Fruit fly (Drosophila melanogaster) whole organism, embryonic: ENCODE results near the gene Ufl1.
A peak's percentile ranks its signal among the peaks of the same experiment; 100 is the strongest.

Experiments
- CG10431 ChIP-seq: fragments of 200-800 bp; sonication (Bioruptor generic); optimal IDR thresholded peaks from 3 replicates; lab custom pipeline; 2018; ENCODE audit warnings: missing biosample characterization, mild to moderate bottlenecking, missing genetic modification characterization
- CG11247 ChIP-seq: fragments of 200-800 bp; sonication (Bioruptor generic); IDR thresholded peaks from 2 replicates; pipeline ENCODE4 v1.3.6; 2022; ENCODE audit warnings: missing biosample characterization, missing genetic modification characterization
- CG11456 ChIP-seq: fragments of 200-800 bp; sonication (Bioruptor generic); IDR thresholded peaks from 3 replicates; pipeline ENCODE4 v1.3.6; 2022; ENCODE audit warnings: missing biosample characterization, missing genetic modification characterization
- CG12219 ChIP-seq: fragments of 200-800 bp; sonication (Bioruptor generic); optimal IDR thresholded peaks from 3 replicates; lab custom pipeline; 2018; ENCODE audit warnings: missing biosample characterization, mild to moderate bottlenecking, missing genetic modification characterization
- CG17359 ChIP-seq: fragments of 200-800 bp; sonication (Bioruptor generic); optimal IDR thresholded peaks from 3 replicates; lab custom pipeline; 2018; ENCODE audit warnings: missing biosample characterization, mild to moderate bottlenecking, missing genetic modification characterization, moderate library complexity
- CG18619 ChIP-seq: fragments of 200-800 bp; sonication (Bioruptor generic); optimal IDR thresholded peaks from 3 replicates; lab custom pipeline; 2017; ENCODE audit warnings: missing biosample characterization, mild to moderate bottlenecking, missing genetic modification characterization
- CG2678 ChIP-seq: fragments of 200-800 bp; sonication (Bioruptor generic); optimal IDR thresholded peaks from 3 replicates; lab custom pipeline; 2019; ENCODE audit warnings: missing biosample characterization, mild to moderate bottlenecking, missing genetic modification characterization, moderate library complexity
- CG2712 ChIP-seq: fragments of 200-800 bp; optimal IDR thresholded peaks from 3 replicates; lab custom pipeline; 2019; ENCODE audit warnings: missing biosample characterization, mild to moderate bottlenecking, missing genetic modification characterization, moderate library complexity
- CG34224 ChIP-seq: fragments of 200-800 bp; sonication (Bioruptor generic); IDR thresholded peaks from 3 replicates; pipeline ENCODE4 v1.3.6; 2022; ENCODE audit warnings: missing biosample characterization, missing genetic modification characterization; ENCODE audit not compliant: partially characterized antibody
- CG4707 ChIP-seq: fragments of 200-800 bp; sonication (Bioruptor generic); optimal IDR thresholded peaks from 2 replicates; lab custom pipeline; 2018; ENCODE audit warnings: missing biosample characterization, mild to moderate bottlenecking, missing genetic modification characterization, moderate library complexity
- CG4730 ChIP-seq: fragments of 200-800 bp; sonication (Bioruptor generic); IDR thresholded peaks from 2 replicates; pipeline ENCODE4 v1.3.6; 2022; ENCODE audit warnings: missing biosample characterization, missing genetic modification characterization
- CG6813 ChIP-seq: fragments of 200-800 bp; sonication (Bioruptor generic); optimal IDR thresholded peaks from 2 replicates; lab custom pipeline; 2017; ENCODE audit warnings: missing biosample characterization, missing genetic modification characterization, mild to moderate bottlenecking, moderate library complexity, missing genetic modification reagents
- CG6854 ChIP-seq: fragments of 200-800 bp; sonication (Bioruptor generic); optimal IDR thresholded peaks from 3 replicates; lab custom pipeline; 2017; ENCODE audit warnings: missing biosample characterization, mild to moderate bottlenecking, missing genetic modification characterization
- CG8359 ChIP-seq: fragments of 200-800 bp; sonication (Bioruptor generic); optimal IDR thresholded peaks from 2 replicates; lab custom pipeline; 2017; ENCODE audit warnings: missing biosample characterization, mild to moderate bottlenecking, missing genetic modification characterization, borderline replicate concordance
- CG8924 ChIP-seq: fragments of 200-800 bp; optimal IDR thresholded peaks from 3 replicates; lab custom pipeline; 2019; ENCODE audit warnings: missing biosample characterization, mild to moderate bottlenecking, missing genetic modification characterization, moderate library complexity
- CG9215 ChIP-seq: fragments of 200-800 bp; sonication (Bioruptor generic); IDR thresholded peaks from 2 replicates; pipeline ENCODE4 v1.3.6; 2022; ENCODE audit warnings: missing biosample characterization, missing genetic modification characterization
- CkIIα-i1 ChIP-seq: fragments of 200-800 bp; sonication (Bioruptor generic); IDR thresholded peaks from 2 replicates; pipeline ENCODE4 v1.3.6; 2022; ENCODE audit warnings: missing biosample characterization, missing genetic modification characterization
- CoRest ChIP-seq: fragments of 200-800 bp; sonication (Bioruptor generic); optimal IDR thresholded peaks from 3 replicates; lab custom pipeline; 2018; ENCODE audit warnings: missing biosample characterization, mild to moderate bottlenecking, missing genetic modification characterization, moderate library complexity
- Drgx ChIP-seq: fragments of 200-800 bp; sonication (Bioruptor generic); IDR thresholded peaks from 2 replicates; pipeline ENCODE4 v1.3.6; 2022; ENCODE audit warnings: missing biosample characterization, missing genetic modification characterization
- Fer2 ChIP-seq: fragments of 200-800 bp; sonication (Bioruptor generic); optimal IDR thresholded peaks from 2 replicates; lab custom pipeline; 2018; ENCODE audit warnings: missing biosample characterization, mild to moderate bottlenecking, missing genetic modification characterization, moderate library complexity
- Gsc ChIP-seq: fragments of 200-800 bp; sonication (Bioruptor generic); IDR thresholded peaks from 2 replicates; pipeline ENCODE4 v1.3.6; 2022; ENCODE audit warnings: missing biosample characterization, missing genetic modification characterization
- HLH4C ChIP-seq: fragments of 200-800 bp; sonication (Bioruptor generic); IDR thresholded peaks from 3 replicates; pipeline ENCODE4 v1.3.6; 2022; ENCODE audit warnings: missing biosample characterization, missing genetic modification characterization; ENCODE audit not compliant: partially characterized antibody
- HLHmδ ChIP-seq: fragments of 200-800 bp; sonication (Bioruptor generic); optimal IDR thresholded peaks from 2 replicates; lab custom pipeline; 2018; ENCODE audit warnings: missing biosample characterization, mild to moderate bottlenecking, missing genetic modification characterization, moderate library complexity
- MTF-1 ChIP-seq: fragments of 200-800 bp; sonication (Bioruptor generic); optimal IDR thresholded peaks from 2 replicates; lab custom pipeline; 2018; ENCODE audit warnings: missing biosample characterization, mild to moderate bottlenecking, missing genetic modification characterization, borderline replicate concordance
- NC2β ChIP-seq: fragments of 200-800 bp; sonication (Bioruptor generic); optimal IDR thresholded peaks from 2 replicates; lab custom pipeline; 2016; ENCODE audit warnings: missing biosample characterization, missing genetic modification characterization
- NfI ChIP-seq: fragments of 200-800 bp; sonication (Bioruptor generic); optimal IDR thresholded peaks from 3 replicates; lab custom pipeline; 2018; ENCODE audit warnings: missing biosample characterization, mild to moderate bottlenecking, missing genetic modification characterization, moderate library complexity
- Sox100B ChIP-seq: fragments of 200-800 bp; sonication (Bioruptor generic); optimal IDR thresholded peaks from 3 replicates; lab custom pipeline; 2018; ENCODE audit warnings: missing biosample characterization, mild to moderate bottlenecking, missing genetic modification characterization
- Trl ChIP-seq, 3 experiments: fragments of >200 bp in 2 of 3; fragments of 200-800 bp in 1 of 3; sonication (Bioruptor generic) in 1 of 3; optimal IDR thresholded peaks; 2 replicates in 1 of 3; 3 replicates in 2 of 3; lab custom pipeline; 2016 to 2017; ENCODE audit warnings: missing biosample characterization in 1 of 3, missing genetic modification characterization in 1 of 3
- danr ChIP-seq: fragments of 200-800 bp; sonication (Bioruptor generic); IDR thresholded peaks from 2 replicates; pipeline ENCODE4 v1.3.6; 2022; ENCODE audit warnings: missing biosample characterization, missing genetic modification characterization
- dati ChIP-seq: fragments of 200-800 bp; sonication (Bioruptor generic); IDR thresholded peaks from 2 replicates; pipeline ENCODE4 v1.3.6; 2022; ENCODE audit warnings: missing biosample characterization, missing genetic modification characterization
- disco-r ChIP-seq: fragments of 200-800 bp; sonication (Bioruptor generic); optimal IDR thresholded peaks from 2 replicates; lab custom pipeline; 2016; ENCODE audit warnings: missing biosample characterization, missing genetic modification characterization
- ems ChIP-seq: fragments of 200-800 bp; sonication (Bioruptor generic); optimal IDR thresholded peaks from 3 replicates; lab custom pipeline; 2016; ENCODE audit warnings: missing biosample characterization, missing genetic modification characterization
- ewg ChIP-seq: fragments of 200-800 bp; sonication (Bioruptor generic); optimal IDR thresholded peaks from 3 replicates; lab custom pipeline; 2017; ENCODE audit warnings: mild to moderate bottlenecking, missing biosample characterization, missing genetic modification reagents, missing genetic modification characterization
- gfzf ChIP-seq: fragments of 200-800 bp; sonication (Bioruptor generic); optimal IDR thresholded peaks from 2 replicates; lab custom pipeline; 2016; ENCODE audit warnings: missing biosample characterization, mild to moderate bottlenecking, missing genetic modification characterization, moderate library complexity
- kay ChIP-seq: fragments of 200-800 bp; sonication (Bioruptor generic); optimal IDR thresholded peaks from 2 replicates; lab custom pipeline; 2016; ENCODE audit warnings: missing biosample characterization, missing genetic modification characterization
- knrl ChIP-seq: fragments of 200-800 bp; sonication (Bioruptor generic); IDR thresholded peaks from 3 replicates; pipeline ENCODE4 v1.3.6; 2022; ENCODE audit warnings: missing biosample characterization, missing genetic modification characterization; ENCODE audit not compliant: partially characterized antibody
- mam ChIP-seq: fragments of 200-800 bp; sonication (Bioruptor generic); optimal IDR thresholded peaks from 3 replicates; lab custom pipeline; 2016; ENCODE audit warnings: missing biosample characterization, missing genetic modification characterization
- nerfin-2 ChIP-seq: fragments of 200-800 bp; sonication (Bioruptor generic); IDR thresholded peaks from 2 replicates; pipeline ENCODE4 v1.3.6; 2022; ENCODE audit warnings: missing biosample characterization, missing genetic modification characterization; ENCODE audit not compliant: partially characterized antibody
- oc ChIP-seq: fragments of 200-800 bp; sonication (Bioruptor generic); optimal IDR thresholded peaks from 2 replicates; lab custom pipeline; 2018; ENCODE audit warnings: missing biosample characterization, mild to moderate bottlenecking, missing genetic modification characterization, moderate library complexity
- onecut ChIP-seq: fragments of 200-800 bp; sonication (Bioruptor generic); IDR thresholded peaks from 2 replicates; pipeline ENCODE4 v1.3.6; 2022; ENCODE audit warnings: missing biosample characterization, missing genetic modification characterization
- org-1 ChIP-seq: fragments of 200-800 bp; sonication (Bioruptor generic); optimal IDR thresholded peaks from 2 replicates; lab custom pipeline; 2017; ENCODE audit warnings: missing biosample characterization, missing genetic modification characterization
- otp ChIP-seq: fragments of 200-800 bp; sonication (Bioruptor generic); IDR thresholded peaks from 3 replicates; pipeline ENCODE4, ENCODE4 v1.3.6; 2022; ENCODE audit warnings: missing biosample characterization, missing genetic modification characterization
- pfk ChIP-seq: fragments of 200-800 bp; sonication (Bioruptor generic); optimal IDR thresholded peaks from 2 replicates; lab custom pipeline; 2018; ENCODE audit warnings: missing biosample characterization, mild to moderate bottlenecking, missing genetic modification characterization, moderate library complexity
- rib ChIP-seq: fragments of 200-800 bp; sonication (Bioruptor generic); IDR thresholded peaks from 2 replicates; pipeline ENCODE4 v1.3.6; 2022; ENCODE audit warnings: missing biosample characterization, missing genetic modification characterization
- run ChIP-seq: fragments of 200-800 bp; sonication (Bioruptor generic); optimal IDR thresholded peaks from 3 replicates; lab custom pipeline; 2018; ENCODE audit warnings: missing biosample characterization, mild to moderate bottlenecking, missing genetic modification characterization
- sc ChIP-seq, 3 experiments: fragments of >200 bp in 2 of 3; fragments of 200-800 bp in 1 of 3; sonication (Bioruptor generic) in 1 of 3; optimal IDR thresholded peaks; 2 replicates in 2 of 3; 3 replicates in 1 of 3; lab custom pipeline; 2017; ENCODE audit warnings: mild to moderate bottlenecking in 1 of 3, missing biosample characterization in 1 of 3, missing genetic modification characterization in 1 of 3, missing genetic modification reagents in 1 of 3
- shn ChIP-seq: fragments of 200-800 bp; sonication (Bioruptor generic); optimal IDR thresholded peaks from 3 replicates; lab custom pipeline; 2016; ENCODE audit warnings: missing biosample characterization, missing genetic modification characterization
- sim ChIP-seq: fragments of 200-800 bp; sonication (Bioruptor generic); IDR thresholded peaks from 2 replicates; pipeline ENCODE4 v1.3.6; 2022; ENCODE audit warnings: missing biosample characterization, missing genetic modification characterization
- sisA ChIP-seq: fragments of 200-800 bp; sonication (Bioruptor generic); IDR thresholded peaks from 2 replicates; pipeline ENCODE4 v1.3.6; 2022; ENCODE audit warnings: missing biosample characterization, missing genetic modification characterization

The Ufl1 gene

DNA sequence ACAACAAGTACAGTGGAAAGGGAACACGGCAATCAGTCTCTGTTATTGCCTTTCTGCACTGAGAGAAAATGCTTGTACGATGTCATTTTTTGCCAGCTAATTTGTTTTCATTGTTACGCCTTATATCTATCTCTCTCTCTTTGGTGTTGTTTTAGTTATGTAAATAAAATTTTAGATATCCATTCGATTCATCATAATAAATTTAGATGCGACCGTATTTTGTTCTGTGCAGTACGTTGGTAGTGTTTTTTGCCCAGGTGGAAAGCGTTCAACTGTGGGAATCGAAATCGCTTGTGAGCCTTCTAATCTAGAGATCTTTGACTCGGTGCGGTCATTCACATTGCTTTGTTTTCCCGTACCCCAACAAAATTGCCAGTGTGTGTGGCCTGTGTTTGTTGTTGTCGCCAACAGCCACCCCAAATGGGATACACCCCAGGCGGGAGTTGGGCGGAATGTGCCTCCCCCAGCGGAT is 1.5 kb upstream of the Ufl1 start (continued):
- TF ChIP-seq danr (no peak), pfk (peak; percentile 29), sc (optimal IDR thresholded peaks at IDR 0.05; lab: Kevin White, UChicago) (no peak), sc (GFP tag; optimal IDR thresholded peaks at IDR 0.05; lab: Kevin White, UChicago) (peak; percentile 81), Sox100B (peak; percentile 89), rib (GFP tag; lab: Robert Waterston, UW) (no peak), HLH4C (GFP tag; lab: Robert Waterston, UW) (no peak), mam (peak; percentile 95), org-1 (GFP tag; lab: Kevin White, UChicago) (peak; percentile 80), kay (GFP tag; lab: Kevin White, UChicago) (peak; percentile 71), Drgx (no peak), Trl (optimal IDR thresholded peaks at IDR 0.05; lab: Kevin White, UChicago) (peak in 1 of 2 experiments; percentile 4), Trl (GFP tag; optimal IDR thresholded peaks at IDR 0.05; lab: Kevin White, UChicago) (peak; percentile 88), oc (tag; lab: Kevin White, UChicago) (peak; percentile 87), CoRest (peak; percentile 87), CG17359 (tag; lab: Kevin White, UChicago) (peak; percentile 94), CG2712 (tag; lab: Kevin White, UChicago) (peak; percentile 92), CG8359 (GFP tag; lab: Kevin White, UChicago) (peak; percentile 84), CG4707 (GFP tag; lab: Kevin White, UChicago) (peak; percentile 80), CG18619 (GFP tag; lab: Kevin White, UChicago) (peak; percentile 87), sisA (no peak), CkIIα-i1 (GFP tag; lab: Robert Waterston, UW) (no peak), CG4730 (GFP tag; lab: Robert Waterston, UW) (no peak), ems (peak; percentile 87), gfzf (GFP tag; lab: Kevin White, UChicago) (no peak), onecut (GFP tag; lab: Robert Waterston, UW) (peak; percentile 84), ewg (peak; percentile 76), CG12219 (GFP tag; lab: Kevin White, UChicago) (peak; percentile 90), nerfin-2 (no peak), CG9215 (no peak), knrl (GFP tag; lab: Robert Waterston, UW) (no peak), Gsc (no peak), Fer2 (tag; lab: Kevin White, UChicago) (peak; percentile 64), CG11456 (GFP tag; lab: Robert Waterston, UW) (no peak), otp (GFP tag; lab: Robert Waterston, UW) (no peak), shn (GFP tag; lab: Kevin White, UChicago) (peak; percentile 88), CG2678 (tag; lab: Kevin White, UChicago) (peak; percentile 94), NfI (GFP tag; lab: Kevin White, UChicago) (peak; percentile 89), disco-r (peak; percentile 58), dati (no peak), CG11247 (GFP tag; lab: Robert Waterston, UW) (no peak), CG10431 (peak; percentile 20), CG34224 (GFP tag; lab: Robert Waterston, UW) (no peak), sim (GFP tag; lab: Robert Waterston, UW) (no peak), CG6854 (GFP tag; lab: Kevin White, UChicago) (peak; percentile 90), CG6813 (GFP tag; lab: Kevin White, UChicago) (peak; percentile 87), NC2β (GFP tag; lab: Kevin White, UChicago) (peak; percentile 86), CG8924 (tag; lab: Kevin White, UChicago) (peak; percentile 91), MTF-1 (peak; percentile 70), run (peak; percentile 70), HLHmδ (GFP tag; lab: Kevin White, UChicago) (no peak)
